Worm (Caenorhabditis elegans): ENCODE measurements around the gene tbc-1.
A peak's percentile ranks its signal among the peaks of the same experiment; 100 is the strongest.

tbc-1 gene

ce11 chrX:14920880-14921279 is 49.7 kb upstream of the tbc-1 start:
- TF ChIP-seq unc-62 (GFP tag; optimal IDR thresholded peaks at IDR 0.05) (no peak), nhr-20 (tag; optimal IDR thresholded peaks at IDR 0.05) (no peak), fkh-10 (GFP tag; optimal IDR thresholded peaks at IDR 0.05) (peak; percentile 78)

ce11 chrX:14922758-14923157 is 47.8 kb upstream of the tbc-1 start:
- TF ChIP-seq egl-13 (tag; optimal IDR thresholded peaks at IDR 0.05) (no peak), snu-23 (GFP tag; optimal IDR thresholded peaks at IDR 0.05) (no peak), nhr-19 (GFP tag; conservative IDR thresholded peaks at IDR 0.05) (no peak), ces-1 (GFP tag; optimal IDR thresholded peaks at IDR 0.05) (no peak), ama-1 (optimal IDR thresholded peaks at IDR 0.05) (no peak), efl-3 (GFP tag; optimal IDR thresholded peaks at IDR 0.05) (no peak), ceh-82 (tag; optimal IDR thresholded peaks at IDR 0.05) (no peak), nhr-71 (tag; optimal IDR thresholded peaks at IDR 0.05) (no peak), nhr-20 (tag; optimal IDR thresholded peaks at IDR 0.05) (no peak), ceh-88 (GFP tag; IDR thresholded peaks at IDR 0.05) (no peak), Y116A8C.19 (tag; optimal IDR thresholded peaks at IDR 0.05; ENCODE audit: borderline replicate concordance) (no peak)

- TF ChIP-seq fkh-4 (tag; optimal IDR thresholded peaks at IDR 0.05; ENCODE audit: borderline replicate concordance) (no peak), nhr-90 (tag; optimal IDR thresholded peaks at IDR 0.05; ENCODE audit: poor library complexity) (no peak), sup-37 (GFP tag; optimal IDR thresholded peaks at IDR 0.05) (no peak), alr-1 (tag; optimal IDR thresholded peaks at IDR 0.05; ENCODE audit: borderline replicate concordance) (no peak), hlh-4 (tag; optimal IDR thresholded peaks at IDR 0.05) (no peak), tbx-2 (tag; optimal IDR thresholded peaks at IDR 0.05) (no peak), elt-3 (tag; optimal IDR thresholded peaks at IDR 0.05) (no peak), ztf-11 (tag; optimal IDR thresholded peaks at IDR 0.05) (no peak), snpc-4 (tag; optimal IDR thresholded peaks at IDR 0.05) (no peak), ceh-8 (GFP tag; optimal IDR thresholded peaks at IDR 0.05) (no peak), lir-3 (tag; optimal IDR thresholded peaks at IDR 0.05; ENCODE audit: poor library complexity) (no peak), fos-1 (tag; optimal IDR thresholded peaks at IDR 0.05) (no peak), lin-35 (GFP tag; optimal IDR thresholded peaks at IDR 0.05) (no peak), ets-5 (GFP tag; IDR thresholded peaks at IDR 0.05) (no peak), nhr-77 (tag; optimal IDR thresholded peaks at IDR 0.05) (no peak)
Observed at ce11 chrX:14928854-14929253, 41.7 kb upstream of the tbc-1 start, which contains the start of gene ntr-2. ntr-2 (minus strand) TSS chrX:14928954.

- TF ChIP-seq ceh-63 (GFP tag; optimal IDR thresholded peaks at IDR 0.05) (no peak), fkh-8 (tag; optimal IDR thresholded peaks at IDR 0.05) (no peak), lsy-2 (tag; optimal IDR thresholded peaks at IDR 0.05) (no peak), zip-4 (GFP tag; optimal IDR thresholded peaks at IDR 0.05) (no peak), mdl-1 (tag; optimal IDR thresholded peaks at IDR 0.05) (no peak), hlh-4 (tag; optimal IDR thresholded peaks at IDR 0.05) (no peak), swsn-7 (tag; optimal IDR thresholded peaks at IDR 0.05) (no peak), aly-2 (tag; optimal IDR thresholded peaks at IDR 0.05) (no peak), nhr-47 (tag; optimal IDR thresholded peaks at IDR 0.05) (no peak), nhr-19 (GFP tag; conservative IDR thresholded peaks at IDR 0.05) (no peak), isw-1 (GFP tag; IDR thresholded peaks at IDR 0.05) (no peak), unc-86 (tag; optimal IDR thresholded peaks at IDR 0.05) (no peak), dsc-1 (tag; optimal IDR thresholded peaks at IDR 0.05) (no peak), unc-130 (tag; optimal IDR thresholded peaks at IDR 0.05) (no peak), fkh-10 (GFP tag; optimal IDR thresholded peaks at IDR 0.05) (no peak)
Observed at ce11 chrX:14929512-14929911, 41.0 kb upstream of the tbc-1 start.
